Worm (Caenorhabditis elegans) whole organism, young adult: ENCODE data around the gene ZK1320.9.

ENCODE experiments used
- F23B12.7 ChIP-seq: sonication (generic microtip); optimal IDR thresholded peaks from 2 replicates; lab custom pipeline; 2017; ENCODE audit warnings: missing genetic modification characterization, mild to moderate bottlenecking, missing compliant biosample characterization, antibody characterized with exemption, moderate library complexity; ENCODE audit not compliant: insufficient read depth
- F33H1.4 ChIP-seq: fragments of 200-800 bp; sonication (Bioruptor generic); IDR thresholded peaks from 2 replicates; pipeline ENCODE4 v1.3.6; 2022; ENCODE audit warnings: missing genetic modification reagents, missing genetic modification characterization, missing compliant biosample characterization
- F37B4.10 ChIP-seq: fragments of 200-800 bp; sonication (Bioruptor generic); IDR thresholded peaks from 2 replicates; pipeline ENCODE4 v1.3.6; 2022; ENCODE audit warnings: missing genetic modification characterization, missing compliant biosample characterization
- F49E8.2 ChIP-seq: sonication (generic microtip); optimal IDR thresholded peaks from 3 replicates; lab custom pipeline; 2017; ENCODE audit warnings: missing genetic modification characterization, mild to moderate bottlenecking, missing compliant biosample characterization, antibody characterized with exemption, moderate library complexity; ENCODE audit not compliant: insufficient read depth
- F52B5.7 ChIP-seq: sonication (generic microtip); optimal IDR thresholded peaks from 2 replicates; lab custom pipeline; 2016; ENCODE audit warnings: mild to moderate bottlenecking, missing genetic modification characterization, missing compliant biosample characterization
- F55B11.4 ChIP-seq: sonication (generic microtip); optimal IDR thresholded peaks from 2 replicates; lab custom pipeline; 2016; ENCODE audit warnings: missing compliant biosample characterization, missing genetic modification characterization, borderline replicate concordance; ENCODE audit not compliant: insufficient read depth
- F57A8.1 ChIP-seq: fragments of 200-800 bp; sonication (Bioruptor generic); optimal IDR thresholded peaks from 2 replicates; lab custom pipeline; 2018; ENCODE audit warnings: mild to moderate bottlenecking, missing genetic modification characterization, moderate library complexity, missing compliant biosample characterization
- K12H6.12 ChIP-seq: fragments of 200-800 bp; sonication (Bioruptor generic); optimal IDR thresholded peaks from 2 replicates; lab custom pipeline; 2018; ENCODE audit warnings: mild to moderate bottlenecking, missing genetic modification characterization, missing compliant biosample characterization
- aptf-2 ChIP-seq: fragments of 200-800 bp; sonication (Bioruptor generic); conservative IDR thresholded peaks from 2 replicates; pipeline ENCODE4 v1.3.6; 2022; ENCODE audit warnings: missing genetic modification reagents, missing genetic modification characterization, missing compliant biosample characterization
- cebp-1 ChIP-seq, 2 experiments: fragments of 200-800 bp in 1 of 2; sonication (Bioruptor generic) in 1 of 2; sonication (generic microtip) in 1 of 2; IDR thresholded peaks in 1 of 2; optimal IDR thresholded peaks in 1 of 2; 2 replicates each; pipeline versions ENCODE4 v1.3.6 to Lab custom; 2017 to 2022; ENCODE audit warnings: missing compliant biosample characterization in 2 of 2, missing genetic modification characterization in 2 of 2, mild to moderate bottlenecking in 1 of 2, missing genetic modification reagents in 1 of 2, moderate library complexity in 1 of 2
- cebp-2 ChIP-seq: fragments of 200-800 bp; sonication (Bioruptor generic); IDR thresholded peaks from 2 replicates; pipeline ENCODE4 v1.3.6; 2022; ENCODE audit warnings: missing genetic modification characterization, missing compliant biosample characterization
- egrh-3 ChIP-seq: fragments of 200-800 bp; sonication (Bioruptor generic); IDR thresholded peaks from 2 replicates; pipeline ENCODE4 v1.3.6; 2022; ENCODE audit warnings: missing genetic modification reagents, missing genetic modification characterization, missing compliant biosample characterization
- hlh-12 ChIP-seq: sonication (generic microtip); optimal IDR thresholded peaks from 2 replicates; lab custom pipeline; 2016; ENCODE audit warnings: missing genetic modification characterization, missing compliant biosample characterization
- hrde-1 ChIP-seq: sonication (generic microtip); optimal IDR thresholded peaks from 2 replicates; lab custom pipeline; 2016; ENCODE audit warnings: missing genetic modification characterization, mild to moderate bottlenecking, missing compliant biosample characterization, moderate library complexity, missing genotype, missing genetic modification reagents, borderline replicate concordance
- hsf-1 ChIP-seq: fragments of 200-800 bp; sonication (Bioruptor generic); IDR thresholded peaks from 2 replicates; pipeline ENCODE4 v1.3.6; 2022; ENCODE audit warnings: missing genetic modification reagents, missing genetic modification characterization, missing compliant biosample characterization
- lag-1 ChIP-seq: fragments of 200-800 bp; sonication (Bioruptor generic); IDR thresholded peaks from 2 replicates; pipeline ENCODE4 v1.3.6; 2022; ENCODE audit warnings: missing genetic modification reagents, missing genetic modification characterization, missing compliant biosample characterization
- lin-26 ChIP-seq: fragments of 200-800 bp; sonication (Bioruptor generic); IDR thresholded peaks from 2 replicates; pipeline ENCODE4 v1.3.6; 2022; ENCODE audit warnings: missing genetic modification reagents, missing genetic modification characterization, missing compliant biosample characterization
- lin-35 ChIP-seq, 3 experiments: fragments of 150-350 bp in 2 of 3; sonication (generic microtip) in 1 of 3; optimal IDR thresholded peaks; 2 replicates each; lab custom pipeline; 2014 to 2018; ENCODE audit warnings: missing biosample characterization in 3 of 3, missing genetic modification characterization in 3 of 3, missing genetic modification reagents in 3 of 3
- lin-40 ChIP-seq: sonication (generic microtip); optimal IDR thresholded peaks from 2 replicates; lab custom pipeline; 2016; ENCODE audit warnings: missing genetic modification characterization, mild to moderate bottlenecking, missing compliant biosample characterization, missing genotype, missing genetic modification reagents
- lsl-1 ChIP-seq: fragments of 200-800 bp; sonication (Bioruptor generic); optimal IDR thresholded peaks from 2 replicates; lab custom pipeline; 2018; ENCODE audit warnings: mild to moderate bottlenecking, missing genetic modification characterization, moderate library complexity, missing compliant biosample characterization
- madf-3 ChIP-seq: fragments of 200-800 bp; sonication (Bioruptor generic); IDR thresholded peaks from 2 replicates; pipeline ENCODE4 v1.3.6; 2022; ENCODE audit warnings: missing genetic modification reagents, missing genetic modification characterization, missing compliant biosample characterization
- madf-6 ChIP-seq: fragments of 200-800 bp; sonication (Bioruptor generic); IDR thresholded peaks from 2 replicates; pipeline ENCODE4 v1.3.6; 2022; ENCODE audit warnings: missing genetic modification reagents, missing genetic modification characterization, missing compliant biosample characterization
- mcd-1 ChIP-seq: fragments of 200-800 bp; sonication (Bioruptor generic); IDR thresholded peaks from 2 replicates; pipeline ENCODE4 v1.3.6; 2022; ENCODE audit warnings: missing genetic modification reagents, missing genetic modification characterization, missing compliant biosample characterization
- nfya-1 ChIP-seq: sonication (generic microtip); optimal IDR thresholded peaks from 2 replicates; lab custom pipeline; 2017; ENCODE audit warnings: antibody characterized with exemption, missing compliant biosample characterization, missing genetic modification characterization, borderline replicate concordance; ENCODE audit not compliant: insufficient read depth
- nfyb-1 ChIP-seq: fragments of 200-800 bp; sonication (Bioruptor generic); IDR thresholded peaks from 2 replicates; pipeline ENCODE4 v1.3.6; 2022; ENCODE audit warnings: missing genetic modification reagents, missing genetic modification characterization, missing compliant biosample characterization
- nhr-179 ChIP-seq: sonication (generic microtip); optimal IDR thresholded peaks from 2 replicates; lab custom pipeline; 2016; ENCODE audit warnings: mild to moderate bottlenecking, missing genetic modification characterization, missing compliant biosample characterization
- nhr-27 ChIP-seq: fragments of 200-800 bp; sonication (Bioruptor generic); optimal IDR thresholded peaks from 2 replicates; lab custom pipeline; 2018; ENCODE audit warnings: mild to moderate bottlenecking, missing genetic modification characterization, moderate library complexity, missing compliant biosample characterization
- nhr-80 ChIP-seq: sonication (generic microtip); optimal IDR thresholded peaks from 2 replicates; lab custom pipeline; 2016; ENCODE audit warnings: missing genetic modification characterization, missing compliant biosample characterization
- nhr-90 ChIP-seq: sonication (generic microtip); optimal IDR thresholded peaks from 2 replicates; lab custom pipeline; 2016; ENCODE audit warnings: missing genotype, mild to moderate bottlenecking, missing genetic modification characterization, missing compliant biosample characterization
- pbrm-1 ChIP-seq: fragments of 200-800 bp; sonication (Bioruptor generic); IDR thresholded peaks from 2 replicates; pipeline ENCODE4 v1.3.6; 2022; ENCODE audit warnings: missing genetic modification reagents, missing genetic modification characterization, missing compliant biosample characterization
- rcor-1 ChIP-seq: fragments of 200-800 bp; sonication (Bioruptor generic); IDR thresholded peaks from 2 replicates; pipeline ENCODE4 v1.3.6; 2022; ENCODE audit warnings: missing genetic modification reagents, missing genetic modification characterization, missing compliant biosample characterization
- sptf-2 ChIP-seq: fragments of 200-800 bp; sonication (Bioruptor generic); optimal IDR thresholded peaks from 2 replicates; lab custom pipeline; 2018; ENCODE audit warnings: mild to moderate bottlenecking, missing genetic modification characterization, missing compliant biosample characterization
- unc-130 ChIP-seq: sonication (generic microtip); optimal IDR thresholded peaks from 2 replicates; lab custom pipeline; 2016; ENCODE audit warnings: missing genetic modification reagents, missing genetic modification characterization, missing compliant biosample characterization
- xnd-1 ChIP-seq: sonication (generic microtip); optimal IDR thresholded peaks from 2 replicates; lab custom pipeline; 2016; ENCODE audit warnings: missing genotype, missing genetic modification reagents, missing genetic modification characterization, missing compliant biosample characterization

Gene ZK1320.9

DNA sequence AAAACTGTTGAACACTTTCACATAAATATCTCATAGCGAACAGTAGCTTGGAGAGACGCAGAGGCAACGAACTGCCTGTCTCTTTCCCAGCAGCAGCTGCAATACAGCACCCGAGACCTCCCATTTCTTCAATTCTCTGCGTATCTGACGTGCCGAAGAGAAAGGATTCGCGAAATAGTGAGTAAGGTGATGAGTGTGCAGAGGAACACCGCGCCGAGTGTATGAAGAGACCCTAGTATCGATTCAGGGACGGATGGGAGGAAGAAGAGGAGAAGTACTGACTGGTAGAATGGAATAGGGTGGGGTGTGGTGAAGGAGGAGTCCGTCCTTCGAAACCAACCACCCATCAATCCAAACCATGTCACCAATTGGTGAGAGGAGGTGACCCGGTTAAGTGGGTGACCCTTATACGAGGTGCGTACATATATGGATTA, 40.4 kb downstream of the ZK1320.9 start (continued):
- TF ChIP-seq K12H6.12 = peak; percentile 61
- no peak for TF ChIP-seq F55B11.4 (tag; lab: Kevin White, UChicago)
- no peak for TF ChIP-seq F52B5.7 (tag; lab: Kevin White, UChicago)
- TF ChIP-seq hrde-1 = no peak
- no peak for TF ChIP-seq nfya-1 (tag; lab: Kevin White, UChicago)
- no peak for TF ChIP-seq lsl-1
- TF ChIP-seq lin-40 (tag; lab: Kevin White, UChicago) = peak; percentile 66
- TF ChIP-seq nhr-27 (tag; lab: Kevin White, UChicago) = peak; percentile 10
- TF ChIP-seq aptf-2 (GFP tag; lab: Robert Waterston, UW) = no peak
- no peak for TF ChIP-seq madf-3
- peak; percentile 64; the same call in 1 of the 2 replicates for TF ChIP-seq nfyb-1 (GFP tag; lab: Robert Waterston, UW)

DNA sequence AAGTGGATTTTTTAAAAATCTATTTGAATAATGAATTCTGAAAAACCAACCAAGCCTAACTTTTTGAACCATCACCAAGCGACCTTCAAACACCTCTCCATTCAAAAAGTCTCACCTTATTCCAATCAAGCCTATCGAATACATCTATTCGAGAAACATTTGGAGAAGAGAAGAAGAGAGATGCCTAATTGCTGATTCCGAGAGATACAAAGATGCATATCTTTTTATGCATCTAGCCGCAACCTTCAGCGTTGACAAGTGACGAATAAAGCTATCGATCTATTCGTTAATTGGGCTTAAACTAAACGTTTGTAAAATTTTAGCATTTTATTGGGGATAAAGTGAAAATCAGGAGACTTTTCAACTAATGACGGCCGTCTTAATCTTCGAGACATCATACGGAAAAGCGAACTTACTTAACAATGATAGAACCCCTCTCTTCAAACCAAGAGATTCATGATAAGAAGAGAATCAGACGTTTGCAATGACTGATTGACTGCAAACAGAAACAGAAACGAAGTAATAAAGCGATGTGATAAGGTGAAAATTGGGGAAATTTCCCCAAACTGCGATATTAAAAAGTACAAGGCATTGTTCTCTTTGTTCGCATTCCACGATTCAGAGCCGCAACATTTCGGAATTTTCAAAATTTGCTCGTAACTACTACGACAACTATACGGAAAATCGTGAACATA, 41.4 kb downstream of the ZK1320.9 start:
- TF ChIP-seq madf-6 (GFP tag; lab: Robert Waterston, UW) = 0 out of 2 replicates have a peak, but pooled peaks have one; percentile 31
- no peak for TF ChIP-seq F57A8.1
- TF ChIP-seq F49E8.2 (tag; lab: Kevin White, UChicago) = no peak
- no peak for TF ChIP-seq egrh-3 (GFP tag; lab: Robert Waterston, UW)
- peak; percentile 50 for TF ChIP-seq nhr-80 (tag; lab: Kevin White, UChicago)

DNA sequence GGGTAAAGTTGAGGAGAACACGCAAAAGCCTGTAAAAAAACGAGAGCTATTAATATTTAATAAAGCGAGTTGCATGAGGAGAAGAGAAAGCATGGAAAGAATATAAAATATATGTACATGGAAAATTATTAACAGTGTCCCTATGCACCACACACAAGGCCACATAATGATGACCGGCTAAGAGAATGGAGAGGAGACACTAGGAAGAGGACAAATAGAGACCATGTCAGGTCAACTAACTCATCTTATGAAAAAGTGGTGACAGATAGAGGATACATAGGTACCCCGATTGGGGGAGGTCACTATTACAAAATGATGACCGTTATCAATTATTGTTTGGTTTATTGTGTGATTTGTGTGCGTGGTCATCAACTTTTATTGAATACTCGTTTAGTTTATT, 42.1 kb downstream of the ZK1320.9 start, which contains the start of gene fzr-1:
fzr-1 (minus strand) TSS at position 29 of the 400 bp plus-strand sequence.
- no peak for TF ChIP-seq nfya-1 (tag; lab: Kevin White, UChicago)
- no peak for TF ChIP-seq hsf-1 (GFP tag; lab: Robert Waterston, UW)
- no peak for TF ChIP-seq xnd-1 (tag; lab: Kevin White, UChicago)
- no peak for TF ChIP-seq K12H6.12
- no peak for TF ChIP-seq cebp-1 (GFP tag; IDR thresholded peaks at IDR 0.05; lab: Robert Waterston, UW)
- TF ChIP-seq cebp-1 (tag; optimal IDR thresholded peaks at IDR 0.05; lab: Kevin White, UChicago) = no peak
- no peak for TF ChIP-seq lag-1 (GFP tag; lab: Robert Waterston, UW)
- TF ChIP-seq F37B4.10 (GFP tag; lab: Robert Waterston, UW) = no peak
- TF ChIP-seq cebp-2 (GFP tag; lab: Robert Waterston, UW) = no peak
- no peak for TF ChIP-seq sptf-2 (GFP tag; lab: Kevin White, UChicago)
- no peak for TF ChIP-seq lin-26 (GFP tag; lab: Robert Waterston, UW)

DNA sequence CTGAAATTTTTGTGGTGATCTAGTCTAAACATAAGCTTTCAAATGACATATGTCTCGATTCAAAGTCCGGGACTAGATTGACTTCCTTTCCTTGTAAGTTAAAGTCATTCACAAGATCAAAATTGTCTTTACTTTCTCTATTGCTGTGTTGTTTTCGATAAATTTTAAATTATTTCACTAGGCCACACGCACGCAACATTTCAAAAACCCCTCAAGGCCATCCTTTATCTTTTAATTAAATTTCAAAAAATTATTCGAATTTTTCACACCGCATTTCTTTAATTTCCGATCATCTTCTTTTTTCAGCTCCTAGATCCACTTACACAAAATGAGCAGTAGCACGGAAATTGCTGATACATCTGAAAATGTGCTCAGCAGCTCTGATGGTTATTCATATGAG, 50.2 kb downstream of the ZK1320.9 start, which contains the start of gene ZK1307.7:
ZK1307.7 (plus strand) TSS at position 301 of the 400 bp plus-strand sequence.
- TF ChIP-seq pbrm-1 (GFP tag; lab: Robert Waterston, UW) (no peak), nhr-179 (tag; lab: Kevin White, UChicago) (no peak), unc-130 (GFP tag; lab: Kevin White, UChicago) (no peak), nhr-90 (tag; lab: Kevin White, UChicago) (no peak), xnd-1 (tag; lab: Kevin White, UChicago) (no peak), F23B12.7 (tag; lab: Kevin White, UChicago) (no peak), rcor-1 (GFP tag; lab: Robert Waterston, UW) (no peak), mcd-1 (GFP tag; lab: Robert Waterston, UW) (no peak), hlh-12 (tag; lab: Kevin White, UChicago) (no peak), F33H1.4 (GFP tag; lab: Robert Waterston, UW) (no peak), aptf-2 (GFP tag; lab: Robert Waterston, UW) (no peak), lin-35 (GFP tag; optimal IDR thresholded peaks at IDR 0.05; lab: Kevin White, UChicago) (no peak), nhr-27 (tag; lab: Kevin White, UChicago) (no peak)
